Fruit fly (Drosophila melanogaster) whole organism, pupa: ENCODE measurements around the gene CG15414.

Source experiments
- CG13204 ChIP-seq: fragments of 200-800 bp; sonication (Bioruptor generic); optimal IDR thresholded peaks from 2 replicates; lab custom pipeline; 2018; ENCODE audit warnings: missing biosample characterization, mild to moderate bottlenecking, missing genetic modification characterization, moderate library complexity
- CG17806 ChIP-seq: fragments of 200-800 bp; sonication (Bioruptor generic); optimal IDR thresholded peaks from 2 replicates; lab custom pipeline; 2018; ENCODE audit warnings: missing biosample characterization, mild to moderate bottlenecking, missing genetic modification characterization, moderate library complexity
- CG34367 ChIP-seq: fragments of 200-800 bp; sonication (Bioruptor generic); optimal IDR thresholded peaks from 2 replicates; lab custom pipeline; 2018; ENCODE audit warnings: missing biosample characterization, mild to moderate bottlenecking, missing genetic modification characterization
- CG8301 ChIP-seq: fragments of 200-800 bp; sonication (Bioruptor generic); optimal IDR thresholded peaks from 2 replicates; lab custom pipeline; 2018; ENCODE audit warnings: missing biosample characterization, mild to moderate bottlenecking, missing genetic modification characterization
- CG9948 ChIP-seq: fragments of 200-800 bp; sonication (Bioruptor generic); optimal IDR thresholded peaks from 2 replicates; lab custom pipeline; 2018; ENCODE audit warnings: missing biosample characterization, mild to moderate bottlenecking, missing genetic modification characterization, moderate library complexity
- D1 ChIP-seq: fragments of 200-800 bp; sonication (Bioruptor generic); optimal IDR thresholded peaks from 2 replicates; lab custom pipeline; 2018; ENCODE audit warnings: missing biosample characterization, mild to moderate bottlenecking, missing genetic modification characterization, moderate library complexity
- EcR ChIP-seq: fragments of 200-800 bp; sonication (Bioruptor generic); optimal IDR thresholded peaks from 3 replicates; lab custom pipeline; 2019; ENCODE audit warnings: missing biosample characterization, missing genetic modification characterization, mild to moderate bottlenecking, moderate library complexity, missing genetic modification reagents
- rn ChIP-seq: fragments of 200-800 bp; sonication (Bioruptor generic); IDR thresholded peaks from 2 replicates; pipeline ENCODE4 v1.3.6; 2022; ENCODE audit warnings: missing biosample characterization, missing genetic modification characterization

DNA sequence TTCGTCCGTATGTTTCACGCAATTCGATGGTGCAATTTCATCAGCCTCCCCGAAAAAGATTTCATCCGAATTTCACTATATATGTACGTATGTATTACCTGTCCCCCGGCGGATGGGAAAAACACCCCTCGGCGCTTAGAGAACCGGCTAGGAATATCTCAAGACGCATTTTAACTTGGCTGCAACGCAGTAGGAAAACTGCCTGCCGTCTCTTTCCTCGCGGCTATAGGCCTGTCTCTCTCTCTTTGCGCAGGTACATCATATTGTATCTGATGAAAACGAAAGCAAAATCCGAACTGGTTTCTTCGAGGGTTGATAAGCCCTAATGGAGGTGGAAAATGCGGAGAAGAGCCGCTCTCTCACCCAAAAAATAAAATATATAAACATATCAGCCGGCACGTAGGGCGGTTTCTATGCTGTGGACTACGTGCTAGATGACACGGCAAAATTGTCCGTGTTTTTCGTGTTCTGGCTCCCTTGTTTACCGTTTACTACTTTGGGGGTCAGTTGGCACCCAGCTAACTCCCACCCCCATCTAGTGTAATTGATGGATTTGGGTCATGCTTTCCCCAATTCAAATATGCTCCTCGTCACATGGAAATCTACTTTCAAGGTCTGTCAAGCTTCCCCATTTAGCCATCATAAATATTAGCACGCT lies 14.3 kb downstream of the CG15414 start:
- TF ChIP-seq D1 (tag; lab: Kevin White, UChicago) = no peak
- no peak for TF ChIP-seq CG13204 (GFP tag; lab: Kevin White, UChicago)
- TF ChIP-seq CG17806 (tag; lab: Kevin White, UChicago) = no peak
- no peak for TF ChIP-seq CG8301 (tag; lab: Kevin White, UChicago)
- TF ChIP-seq CG34367 (tag; lab: Kevin White, UChicago) = no peak
- TF ChIP-seq CG9948 (tag; lab: Kevin White, UChicago) = no peak
- no peak for TF ChIP-seq rn (GFP tag; lab: Robert Waterston, UW)
- TF ChIP-seq EcR (GFP tag; lab: Kevin White, UChicago) = no peak
